Worm (Caenorhabditis elegans): ENCODE measurements around the gene dmd-8.

DNA sequence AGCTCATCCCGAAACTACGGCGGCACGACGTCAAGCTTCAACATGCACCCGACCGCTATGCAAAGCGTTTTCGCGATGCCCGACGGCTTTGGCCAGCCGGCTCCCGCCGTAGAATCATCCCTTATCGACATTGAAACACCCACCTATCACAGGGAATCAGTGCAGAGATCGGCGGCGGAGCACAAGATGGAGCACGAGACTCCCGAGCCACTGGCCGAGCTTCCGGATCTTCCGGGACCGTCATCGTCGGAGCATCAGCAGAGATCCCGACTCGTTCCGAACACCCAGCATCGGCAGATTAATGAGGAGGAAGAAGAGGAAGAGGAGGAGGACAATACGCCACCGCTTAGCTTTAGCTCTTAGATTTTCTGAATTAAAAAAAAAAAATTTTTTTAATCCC lies 22.2 kb upstream of the dmd-8 start:
- TF ChIP-seq elt-1 (tag; optimal IDR thresholded peaks at IDR 0.05) (no peak), dmd-4 (tag; optimal IDR thresholded peaks at IDR 0.05) (no peak), ztf-1 (GFP tag; conservative IDR thresholded peaks at IDR 0.05) (no peak), ztf-11 (tag; optimal IDR thresholded peaks at IDR 0.05) (no peak), snpc-4 (tag; optimal IDR thresholded peaks at IDR 0.05) (no peak), egl-27 (tag; optimal IDR thresholded peaks at IDR 0.05) (no peak), nhr-11 (tag; optimal IDR thresholded peaks at IDR 0.05) (no peak)
